Fruit fly (Drosophila melanogaster) whole organism, prepupa: Measurements from ENCODE around the gene CG42716.

Source experiments
- Blimp-1 ChIP-seq: fragments of 200-800 bp; sonication (Bioruptor generic); optimal IDR thresholded peaks from 3 replicates; lab custom pipeline; 2017; ENCODE audit warnings: missing biosample characterization, missing genetic modification characterization, mild to moderate bottlenecking, moderate library complexity, missing genetic modification reagents
- CG10669 ChIP-seq: fragments of 200-800 bp; sonication (Bioruptor generic); optimal IDR thresholded peaks from 3 replicates; lab custom pipeline; 2018; ENCODE audit warnings: missing biosample characterization, mild to moderate bottlenecking, missing genetic modification characterization, moderate library complexity
- CG15336 ChIP-seq: fragments of 200-800 bp; sonication (Bioruptor generic); IDR thresholded peaks from 2 replicates; pipeline ENCODE4 v1.3.6; 2022; ENCODE audit warnings: missing biosample characterization, missing genetic modification characterization
- CG1621 ChIP-seq: fragments of 200-800 bp; sonication (Bioruptor generic); optimal IDR thresholded peaks from 3 replicates; lab custom pipeline; 2018; ENCODE audit warnings: missing biosample characterization, mild to moderate bottlenecking, missing genetic modification characterization
- CG34406 ChIP-seq: fragments of 200-800 bp; sonication (Bioruptor generic); optimal IDR thresholded peaks from 3 replicates; lab custom pipeline; 2016; ENCODE audit warnings: missing biosample characterization, missing genetic modification characterization
- CG8119 ChIP-seq: fragments of 200-800 bp; sonication (Bioruptor generic); IDR thresholded peaks from 3 replicates; pipeline ENCODE4 v1.3.6; 2022; ENCODE audit warnings: missing biosample characterization, missing genetic modification characterization
- Gug ChIP-seq: fragments of 200-800 bp; sonication (Bioruptor generic); IDR thresholded peaks from 2 replicates; pipeline ENCODE4 v1.3.6; 2022; ENCODE audit warnings: missing biosample characterization, missing genetic modification characterization
- Hr38 ChIP-seq: sonication (Bioruptor generic); optimal IDR thresholded peaks from 2 replicates; lab custom pipeline; 2016; ENCODE audit warnings: missing biosample characterization, missing genetic modification characterization
- Hr39 ChIP-seq: fragments of 200-800 bp; sonication (Bioruptor generic); optimal IDR thresholded peaks from 2 replicates; lab custom pipeline; 2016; ENCODE audit warnings: missing biosample characterization, missing genetic modification characterization
- acj6 ChIP-seq: fragments of 200-800 bp; sonication (Bioruptor generic); optimal IDR thresholded peaks from 3 replicates; lab custom pipeline; 2016; ENCODE audit warnings: missing biosample characterization, missing genetic modification characterization
- fd59A ChIP-seq: fragments of 200-800 bp; sonication (Bioruptor generic); optimal IDR thresholded peaks from 2 replicates; lab custom pipeline; 2017; ENCODE audit warnings: missing biosample characterization, mild to moderate bottlenecking, missing genetic modification characterization, missing genetic modification reagents
- fd85E ChIP-seq: fragments of 200-800 bp; sonication (Bioruptor generic); optimal IDR thresholded peaks from 3 replicates; lab custom pipeline; 2016; ENCODE audit warnings: missing biosample characterization, missing genetic modification characterization
- fkh ChIP-seq: fragments of 200-800 bp; sonication (Bioruptor generic); optimal IDR thresholded peaks from 3 replicates; lab custom pipeline; 2017; ENCODE audit warnings: missing biosample characterization, mild to moderate bottlenecking, missing genetic modification characterization, moderate library complexity

DNA sequence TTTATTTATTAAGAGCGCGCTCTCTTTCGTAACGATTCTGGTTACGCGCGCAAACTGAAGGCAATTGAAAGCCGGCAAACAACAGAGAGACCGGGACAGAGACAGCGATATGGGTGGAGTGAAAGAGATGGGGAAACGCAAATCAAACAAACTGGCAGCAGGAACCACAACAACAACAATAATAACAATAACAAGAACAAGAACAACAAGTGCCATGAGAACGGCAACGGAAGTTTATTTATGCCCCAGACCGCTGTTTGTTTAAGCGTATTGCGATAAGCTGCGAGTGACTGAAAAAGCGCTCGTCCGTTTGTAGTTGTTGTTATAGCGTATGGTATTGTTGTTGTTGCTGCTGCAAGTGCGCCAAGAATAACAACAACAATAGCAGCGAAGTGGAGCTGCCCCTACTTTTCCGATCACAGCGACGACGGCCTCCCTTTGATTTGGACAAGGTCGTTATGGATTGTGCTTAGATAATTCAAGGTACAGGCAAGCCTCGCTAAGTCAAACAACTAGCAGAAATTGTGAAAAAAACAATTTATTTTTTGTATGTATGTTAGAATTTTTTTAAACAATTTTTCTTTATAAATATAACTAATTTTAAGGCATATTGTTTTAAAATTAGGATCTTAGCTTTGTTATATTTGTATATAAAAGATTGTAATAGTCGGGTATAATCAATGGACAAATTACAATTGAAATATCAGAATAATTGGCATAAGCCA is 7.4 kb upstream of the CG42716 start:
- peak; percentile 31 for TF ChIP-seq acj6
- TF ChIP-seq CG10669 (GFP tag; lab: Kevin White, UChicago), result peak; percentile 45
- no peak for TF ChIP-seq Gug (GFP tag; lab: Robert Waterston, UW)
- TF ChIP-seq fkh (GFP tag; lab: Kevin White, UChicago), result peak; percentile 99
- peak; percentile 44 for TF ChIP-seq CG34406 (GFP tag; lab: Kevin White, UChicago)
- no peak for TF ChIP-seq Hr39 (GFP tag; lab: Kevin White, UChicago)
- TF ChIP-seq Hr38 (GFP tag; lab: Kevin White, UChicago), result no peak
- peak; percentile 32 for TF ChIP-seq CG1621 (tag; lab: Kevin White, UChicago)
- TF ChIP-seq Blimp-1 (GFP tag; lab: Kevin White, UChicago), result no peak
- TF ChIP-seq CG8119, result no peak
- TF ChIP-seq CG15336 (GFP tag; lab: Robert Waterston, UW), result no peak
- no peak for TF ChIP-seq fd85E (GFP tag; lab: Kevin White, UChicago)
- TF ChIP-seq fd59A, result no peak
